Worm (Caenorhabditis elegans) whole organism, young adult: ENCODE data around the gene Y51B9A.9.

Source experiments
- B0261.1 ChIP-seq: sonication (generic microtip); optimal IDR thresholded peaks from 2 replicates; lab custom pipeline; 2016; ENCODE audit warnings: mild to moderate bottlenecking, missing genetic modification characterization, moderate library complexity, missing compliant biosample characterization
- B0336.3 ChIP-seq: fragments of 200-800 bp; sonication (Bioruptor generic); IDR thresholded peaks from 2 replicates; pipeline ENCODE4 v1.3.6; 2022; ENCODE audit warnings: missing genetic modification characterization, missing compliant biosample characterization
- C06A6.2 ChIP-seq: fragments of 200-800 bp; sonication (Bioruptor generic); conservative IDR thresholded peaks from 2 replicates; pipeline ENCODE4 v1.3.6; 2022; ENCODE audit warnings: missing genetic modification characterization, missing compliant biosample characterization
- D2030.7 ChIP-seq: fragments of 200-800 bp; sonication (Bioruptor generic); IDR thresholded peaks from 2 replicates; pipeline ENCODE4 v1.3.6; 2022; ENCODE audit warnings: missing genetic modification reagents, missing genetic modification characterization, missing compliant biosample characterization
- F57C9.4 ChIP-seq: sonication (generic microtip); optimal IDR thresholded peaks from 2 replicates; lab custom pipeline; 2017; ENCODE audit warnings: mild to moderate bottlenecking, missing genetic modification characterization, missing compliant biosample characterization
- K11D2.4 ChIP-seq: fragments of 200-800 bp; sonication (Bioruptor generic); IDR thresholded peaks from 2 replicates; pipeline ENCODE4 v1.3.6; 2022; ENCODE audit warnings: missing genetic modification reagents, missing genetic modification characterization, missing compliant biosample characterization
- Y56A3A.18 ChIP-seq: fragments of 200-800 bp; sonication (Bioruptor generic); IDR thresholded peaks from 2 replicates; pipeline ENCODE4 v1.3.6; 2022; ENCODE audit warnings: missing genetic modification reagents, missing genetic modification characterization, missing compliant biosample characterization
- Y95B8A.8 ChIP-seq: fragments of 200-800 bp; sonication (Bioruptor generic); IDR thresholded peaks from 2 replicates; pipeline ENCODE4 v1.3.6; 2022; ENCODE audit warnings: missing genetic modification reagents, missing genetic modification characterization, missing compliant biosample characterization
- ama-1 ChIP-seq, 3 experiments: fragments of 150-350 bp in 1 of 3; sonication (generic microtip) in 2 of 3; optimal IDR thresholded peaks; 2 replicates each; lab custom pipeline; 2014 to 2018; ENCODE audit warnings: missing biosample characterization in 2 of 3, missing genetic modification characterization in 2 of 3, missing genetic modification reagents in 2 of 3
- aptf-2 ChIP-seq: fragments of 200-800 bp; sonication (Bioruptor generic); conservative IDR thresholded peaks from 2 replicates; pipeline ENCODE4 v1.3.6; 2022; ENCODE audit warnings: missing genetic modification reagents, missing genetic modification characterization, missing compliant biosample characterization
- aptf-3 ChIP-seq: fragments of 200-800 bp; sonication (Bioruptor generic); IDR thresholded peaks from 2 replicates; pipeline ENCODE4 v1.3.6; 2022; ENCODE audit warnings: missing genetic modification characterization, missing compliant biosample characterization
- athp-1 ChIP-seq: sonication (generic microtip); optimal IDR thresholded peaks from 2 replicates; lab custom pipeline; 2017; ENCODE audit warnings: mild to moderate bottlenecking, missing genetic modification characterization, missing compliant biosample characterization
- attf-6 ChIP-seq: fragments of 200-800 bp; sonication (Bioruptor generic); IDR thresholded peaks from 2 replicates; pipeline ENCODE4 v1.3.6; 2022; ENCODE audit warnings: missing genetic modification reagents, missing genetic modification characterization, missing compliant biosample characterization
- bed-2 ChIP-seq: fragments of 200-800 bp; sonication (Bioruptor generic); IDR thresholded peaks from 2 replicates; pipeline ENCODE4 v1.3.6; 2022; ENCODE audit warnings: missing genetic modification reagents, missing genetic modification characterization, missing compliant biosample characterization
- cebp-2 ChIP-seq: fragments of 200-800 bp; sonication (Bioruptor generic); IDR thresholded peaks from 2 replicates; pipeline ENCODE4 v1.3.6; 2022; ENCODE audit warnings: missing genetic modification characterization, missing compliant biosample characterization
- dox-1 ChIP-seq: fragments of 200-800 bp; sonication (Bioruptor generic); IDR thresholded peaks from 2 replicates; pipeline ENCODE4 v1.3.6; 2022; ENCODE audit warnings: missing genetic modification reagents, missing genetic modification characterization, missing compliant biosample characterization
- dpl-1 ChIP-seq: fragments of 150-350 bp; optimal IDR thresholded peaks from 2 replicates; lab custom pipeline; 2014; ENCODE audit warnings: missing biosample characterization, missing genetic modification reagents, missing genetic modification characterization
- egrh-3 ChIP-seq: fragments of 200-800 bp; sonication (Bioruptor generic); IDR thresholded peaks from 2 replicates; pipeline ENCODE4 v1.3.6; 2022; ENCODE audit warnings: missing genetic modification reagents, missing genetic modification characterization, missing compliant biosample characterization
- ekl-4 ChIP-seq: fragments of 200-800 bp; sonication (Bioruptor generic); IDR thresholded peaks from 2 replicates; pipeline ENCODE4 v1.3.6; 2022; ENCODE audit warnings: missing genetic modification reagents, missing genetic modification characterization, missing compliant biosample characterization
- fkh-3 ChIP-seq: sonication (generic microtip); optimal IDR thresholded peaks from 2 replicates; lab custom pipeline; 2016; ENCODE audit warnings: mild to moderate bottlenecking, missing genetic modification characterization, missing compliant biosample characterization
- hlh-12 ChIP-seq: sonication (generic microtip); optimal IDR thresholded peaks from 2 replicates; lab custom pipeline; 2016; ENCODE audit warnings: missing genetic modification characterization, missing compliant biosample characterization
- hlh-26 ChIP-seq: fragments of 200-800 bp; sonication (Bioruptor generic); conservative IDR thresholded peaks from 2 replicates; pipeline ENCODE4 v1.3.6; 2022; ENCODE audit warnings: missing genetic modification reagents, missing genetic modification characterization, missing compliant biosample characterization
- lag-1 ChIP-seq: fragments of 200-800 bp; sonication (Bioruptor generic); IDR thresholded peaks from 2 replicates; pipeline ENCODE4 v1.3.6; 2022; ENCODE audit warnings: missing genetic modification reagents, missing genetic modification characterization, missing compliant biosample characterization
- let-607 ChIP-seq, 2 experiments: fragments of 200-800 bp in 1 of 2; sonication (Bioruptor generic) in 1 of 2; sonication (generic microtip) in 1 of 2; optimal IDR thresholded peaks; 2 replicates each; lab custom pipeline; 2016 to 2018; ENCODE audit warnings: mild to moderate bottlenecking in 2 of 2, missing compliant biosample characterization in 2 of 2, missing genetic modification characterization in 2 of 2, moderate library complexity in 2 of 2, missing genotype in 1 of 2
- lin-40 ChIP-seq: sonication (generic microtip); optimal IDR thresholded peaks from 2 replicates; lab custom pipeline; 2016; ENCODE audit warnings: missing genetic modification characterization, mild to moderate bottlenecking, missing compliant biosample characterization, missing genotype, missing genetic modification reagents
- mel-28 ChIP-seq: sonication (generic microtip); optimal IDR thresholded peaks from 2 replicates; lab custom pipeline; 2016; ENCODE audit warnings: borderline replicate concordance, mild to moderate bottlenecking, missing genetic modification characterization, missing compliant biosample characterization
- mxl-1 ChIP-seq: sonication (generic microtip); optimal IDR thresholded peaks from 2 replicates; lab custom pipeline; 2016; ENCODE audit warnings: missing genetic modification characterization, missing compliant biosample characterization
- nfya-1 ChIP-seq: sonication (generic microtip); optimal IDR thresholded peaks from 2 replicates; lab custom pipeline; 2017; ENCODE audit warnings: antibody characterized with exemption, missing compliant biosample characterization, missing genetic modification characterization, borderline replicate concordance; ENCODE audit not compliant: insufficient read depth
- nfyb-1 ChIP-seq: fragments of 200-800 bp; sonication (Bioruptor generic); IDR thresholded peaks from 2 replicates; pipeline ENCODE4 v1.3.6; 2022; ENCODE audit warnings: missing genetic modification reagents, missing genetic modification characterization, missing compliant biosample characterization
- nhr-179 ChIP-seq: sonication (generic microtip); optimal IDR thresholded peaks from 2 replicates; lab custom pipeline; 2016; ENCODE audit warnings: mild to moderate bottlenecking, missing genetic modification characterization, missing compliant biosample characterization
- pbrm-1 ChIP-seq: fragments of 200-800 bp; sonication (Bioruptor generic); IDR thresholded peaks from 2 replicates; pipeline ENCODE4 v1.3.6; 2022; ENCODE audit warnings: missing genetic modification reagents, missing genetic modification characterization, missing compliant biosample characterization
- pha-4 ChIP-seq: fragments of 150-350 bp; sonication (generic microtip); optimal IDR thresholded peaks from 2 replicates; lab custom pipeline; 2014; ENCODE audit warnings: missing biosample characterization, missing genetic modification reagents, missing genetic modification characterization
- rcor-1 ChIP-seq: fragments of 200-800 bp; sonication (Bioruptor generic); IDR thresholded peaks from 2 replicates; pipeline ENCODE4 v1.3.6; 2022; ENCODE audit warnings: missing genetic modification reagents, missing genetic modification characterization, missing compliant biosample characterization
- tbp1 ChIP-seq: fragments of 200-800 bp; sonication (Bioruptor generic); optimal IDR thresholded peaks from 2 replicates; lab custom pipeline; 2018; ENCODE audit warnings: mild to moderate bottlenecking, missing genetic modification characterization, missing compliant biosample characterization
- tbx-9 ChIP-seq: sonication (generic microtip); optimal IDR thresholded peaks from 2 replicates; lab custom pipeline; 2016; ENCODE audit warnings: borderline replicate concordance, missing genetic modification characterization, inconsistent platforms, missing compliant biosample characterization
- unc-130 ChIP-seq: sonication (generic microtip); optimal IDR thresholded peaks from 2 replicates; lab custom pipeline; 2016; ENCODE audit warnings: missing genetic modification reagents, missing genetic modification characterization, missing compliant biosample characterization
- ztf-6 ChIP-seq: fragments of 200-800 bp; sonication (Bioruptor generic); IDR thresholded peaks from 2 replicates; pipeline ENCODE4 v1.3.6; 2022; ENCODE audit warnings: missing genetic modification reagents, missing genetic modification characterization, missing compliant biosample characterization

The Y51B9A.9 gene

DNA sequence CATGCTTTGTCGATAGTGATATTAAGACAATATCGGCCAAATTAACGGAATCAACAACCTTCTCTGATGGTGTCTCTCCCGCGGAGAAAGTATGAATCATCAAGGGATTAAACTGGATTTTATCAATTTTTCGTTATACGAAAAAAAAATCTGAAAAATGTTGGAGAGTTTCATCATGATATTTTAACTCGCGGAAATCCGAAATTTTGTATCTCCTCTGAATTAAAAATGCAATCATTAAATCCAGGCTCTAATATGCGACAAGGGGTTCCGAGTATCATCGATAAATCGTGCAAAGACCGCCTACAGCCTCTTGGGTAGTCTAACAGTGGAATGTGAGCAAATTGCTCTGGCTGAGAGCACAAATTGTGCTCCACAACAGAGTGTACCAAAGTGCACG, 20.2 kb downstream of the Y51B9A.9 start, which contains the start of gene C06C3.10:
Gene C06C3.10, minus strand, starts transcription at position 101 of the 400 bp plus-strand sequence.
- TF ChIP-seq B0336.3 (GFP tag; lab: Robert Waterston, UW), result no peak

DNA sequence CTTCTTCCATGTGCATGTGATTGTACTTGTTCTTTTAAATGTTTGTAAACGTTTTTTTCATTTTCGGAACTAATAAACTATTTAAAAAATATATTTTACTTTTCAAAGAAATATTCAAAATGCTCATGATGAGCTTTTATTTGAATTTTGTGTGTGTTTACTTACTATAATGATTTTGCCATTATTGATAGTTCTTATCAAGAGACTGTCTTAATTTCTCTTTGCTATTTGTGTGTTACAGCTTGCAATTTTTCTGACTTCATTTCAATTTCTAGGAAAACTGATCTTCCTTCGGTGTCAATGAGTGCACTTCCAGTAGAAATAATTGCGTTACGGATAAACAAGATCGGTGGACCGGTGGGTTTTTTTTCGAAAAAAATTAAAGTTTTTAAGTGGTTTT, 22.6 kb downstream of the Y51B9A.9 start, which contains the start of gene C06C3.12:
Gene C06C3.12, plus strand, starts transcription at position 301 of the 400 bp plus-strand sequence.
- TF ChIP-seq C06A6.2 (GFP tag; lab: Robert Waterston, UW), result no peak
- TF ChIP-seq pha-4 (tag; lab: Kevin White, UChicago), result no peak
- TF ChIP-seq nfya-1 (tag; lab: Kevin White, UChicago), result no peak
- no peak for TF ChIP-seq cebp-2 (GFP tag; lab: Robert Waterston, UW)
- no peak for TF ChIP-seq Y56A3A.18

DNA sequence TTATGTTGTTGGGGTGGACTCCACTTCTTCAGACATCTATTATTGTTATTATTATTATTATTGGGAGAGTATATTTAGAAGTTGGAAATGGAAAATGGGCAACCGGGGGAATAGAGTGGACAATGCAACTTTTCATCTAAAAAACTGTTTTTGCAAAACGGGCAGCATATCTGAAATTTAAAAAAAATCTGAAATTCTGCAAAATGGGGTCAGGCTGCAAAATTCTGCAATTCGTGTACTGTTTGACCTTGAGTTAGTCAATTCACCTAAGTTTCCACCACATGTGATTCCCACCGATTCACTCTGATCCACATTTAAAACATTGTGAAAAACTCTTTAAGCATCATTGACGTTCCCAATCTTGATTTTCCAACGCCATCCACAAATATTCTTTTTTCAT, 24.4 kb downstream of the Y51B9A.9 start, which contains the start of gene C06C3.4:
Gene C06C3.4, plus strand, starts transcription at position 301 of the 400 bp plus-strand sequence.
- TF ChIP-seq let-607 (tag; optimal IDR thresholded peaks at IDR 0.05; lab: Kevin White, UChicago), result no peak

DNA sequence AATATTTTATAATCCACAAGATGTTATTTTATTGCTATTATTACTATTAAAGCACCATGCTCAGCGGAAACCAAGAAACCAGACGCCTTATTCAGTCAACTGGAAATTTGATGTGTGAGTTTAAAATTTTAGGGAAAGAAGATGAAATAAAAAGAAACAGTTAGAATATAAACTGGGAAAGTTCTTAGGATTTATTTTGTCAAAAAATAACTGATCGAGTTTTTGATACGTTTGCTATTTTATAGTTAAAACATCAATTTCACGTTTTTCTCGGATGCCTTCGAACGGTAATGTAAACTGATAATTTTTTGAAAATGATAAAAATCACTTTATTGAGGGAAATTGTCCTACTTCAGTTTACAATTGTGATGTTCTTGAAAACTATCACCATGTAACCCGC, 25.0 kb downstream of the Y51B9A.9 start, which contains the start of gene C06C3.3:
Gene C06C3.3, minus strand, starts transcription at position 101 of the 400 bp plus-strand sequence.
- TF ChIP-seq hlh-26 (GFP tag; lab: Robert Waterston, UW), result no peak
- no peak for TF ChIP-seq nfyb-1
- no peak for TF ChIP-seq K11D2.4
- no peak for TF ChIP-seq D2030.7 (GFP tag; lab: Robert Waterston, UW)
- no peak for TF ChIP-seq let-607 (tag; optimal IDR thresholded peaks at IDR 0.05; lab: Kevin White, UChicago)
- no peak for TF ChIP-seq mel-28 (tag; lab: Kevin White, UChicago)
- TF ChIP-seq F57C9.4, result no peak
- no peak for TF ChIP-seq attf-6 (GFP tag; lab: Robert Waterston, UW)
- no peak for TF ChIP-seq cebp-2 (GFP tag; lab: Robert Waterston, UW)
- no peak for TF ChIP-seq tbx-9
- TF ChIP-seq tbp1 (GFP tag; lab: Kevin White, UChicago), result no peak
- no peak for TF ChIP-seq Y95B8A.8 (GFP tag; lab: Robert Waterston, UW)
- TF ChIP-seq egrh-3 (GFP tag; lab: Robert Waterston, UW), result no peak
- TF ChIP-seq dox-1 (GFP tag; lab: Robert Waterston, UW), result no peak
- no peak for TF ChIP-seq B0261.1 (tag; lab: Kevin White, UChicago)

DNA sequence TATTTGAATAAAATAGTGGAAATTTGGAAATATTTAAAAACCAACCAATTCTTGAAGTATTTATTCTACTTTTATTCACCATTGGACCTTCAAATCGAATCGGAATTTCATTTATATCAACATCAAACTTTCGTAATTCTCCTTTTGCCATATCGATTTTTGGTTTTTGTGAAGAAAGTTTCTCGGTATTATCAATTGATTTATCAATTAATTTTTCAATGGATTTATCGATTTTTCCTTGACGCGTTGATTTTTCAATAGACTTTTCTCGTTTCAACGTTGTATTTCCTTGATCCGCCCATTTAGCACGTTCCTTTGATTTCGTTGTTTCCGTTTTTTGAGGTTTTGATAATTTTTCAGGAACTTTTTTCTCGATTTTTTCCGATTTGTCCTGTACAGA, 28.0 kb downstream of the Y51B9A.9 start:
- no peak for TF ChIP-seq aptf-2 (GFP tag; lab: Robert Waterston, UW)
- no peak for TF ChIP-seq ama-1 (optimal IDR thresholded peaks at IDR 0.05; lab: Kevin White, UChicago)
- TF ChIP-seq ama-1 (GFP tag; optimal IDR thresholded peaks at IDR 0.05; lab: Kevin White, UChicago), result no peak
- TF ChIP-seq hlh-12 (tag; lab: Kevin White, UChicago), result no peak
- no peak for TF ChIP-seq dpl-1 (GFP tag; lab: Kevin White, UChicago)
- no peak for TF ChIP-seq lag-1
- no peak for TF ChIP-seq aptf-3 (GFP tag; lab: Robert Waterston, UW)
- TF ChIP-seq ekl-4 (GFP tag; lab: Robert Waterston, UW), result no peak
- no peak for TF ChIP-seq rcor-1 (GFP tag; lab: Robert Waterston, UW)
- TF ChIP-seq ztf-6 (GFP tag; lab: Robert Waterston, UW), result no peak
- TF ChIP-seq bed-2 (GFP tag; lab: Robert Waterston, UW), result no peak

DNA sequence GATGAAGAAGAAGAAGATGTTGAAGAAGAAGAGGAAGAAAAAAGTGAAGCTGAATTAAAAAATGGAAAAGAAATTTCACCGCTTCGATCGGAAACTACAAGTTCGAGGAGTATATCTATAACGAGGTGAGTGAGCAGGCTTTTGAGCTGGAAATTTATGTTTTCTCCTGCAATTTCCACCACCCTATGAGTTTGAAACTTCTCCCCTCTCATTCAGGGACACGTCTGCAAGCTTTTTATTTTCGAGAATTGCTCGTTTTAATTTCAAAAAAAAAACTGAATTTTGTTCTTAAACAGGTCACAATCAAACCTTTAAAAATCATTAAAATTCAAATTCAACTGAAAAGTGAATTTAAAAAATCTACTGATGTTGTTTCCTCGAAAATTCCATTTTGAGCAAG, 35.1 kb downstream of the Y51B9A.9 start:
- TF ChIP-seq B0261.1 (tag; lab: Kevin White, UChicago), result no peak
- no peak for TF ChIP-seq unc-130 (GFP tag; lab: Kevin White, UChicago)
- TF ChIP-seq athp-1 (tag; lab: Kevin White, UChicago), result no peak
- TF ChIP-seq nhr-179 (tag; lab: Kevin White, UChicago), result no peak
- TF ChIP-seq lin-40, result no peak
- no peak for TF ChIP-seq pbrm-1 (GFP tag; lab: Robert Waterston, UW)
- TF ChIP-seq mxl-1 (tag; lab: Kevin White, UChicago), result no peak
- no peak for TF ChIP-seq fkh-3 (tag; lab: Kevin White, UChicago)
- no peak for TF ChIP-seq F57C9.4
- TF ChIP-seq, all 124 proteins: peak for 0
